Fruit fly (Drosophila melanogaster) whole organism, wandering third instar larva: ENCODE measurements around the gene CG31510.

Experiments
- Abd-B ChIP-seq: fragments of >200 bp; optimal IDR thresholded peaks from 2 replicates; lab custom pipeline; 2017; ENCODE audit warnings: missing biosample characterization, missing genetic modification characterization
- CG32264 ChIP-seq: fragments of 200-800 bp; sonication (Bioruptor generic); optimal IDR thresholded peaks from 2 replicates; lab custom pipeline; 2016; ENCODE audit warnings: missing biosample characterization, missing genetic modification characterization
- CG9705 ChIP-seq: fragments of 200-800 bp; sonication (Bioruptor generic); optimal IDR thresholded peaks from 2 replicates; lab custom pipeline; 2018; ENCODE audit warnings: missing biosample characterization, mild to moderate bottlenecking, missing genetic modification characterization
- CrebA ChIP-seq: fragments of 200-800 bp; sonication (Bioruptor generic); optimal IDR thresholded peaks from 2 replicates; lab custom pipeline; 2016; ENCODE audit warnings: missing biosample characterization, mild to moderate bottlenecking, missing genetic modification characterization, borderline replicate concordance
- Dfd ChIP-seq: fragments of >200 bp; optimal IDR thresholded peaks from 2 replicates; lab custom pipeline; 2017; ENCODE audit warnings: missing biosample characterization, missing genetic modification characterization
- Dif ChIP-seq: fragments of 200-275, 200-300 bp; sonication (Bioruptor generic); optimal IDR thresholded peaks from 2 replicates; lab custom pipeline; 2018; ENCODE audit warnings: missing biosample characterization, missing genetic modification characterization; ENCODE audit not compliant: partially characterized antibody
- GATAd ChIP-seq: sonication (Bioruptor generic); optimal IDR thresholded peaks from 2 replicates; lab custom pipeline; 2016; ENCODE audit warnings: missing biosample characterization, missing genetic modification characterization
- HLH106 ChIP-seq: fragments of 200-800 bp; optimal IDR thresholded peaks from 3 replicates; lab custom pipeline; 2019; ENCODE audit warnings: missing biosample characterization, mild to moderate bottlenecking, missing genetic modification characterization, moderate library complexity
- Hnf4 ChIP-seq: fragments of 200-800 bp; sonication (Bioruptor generic); optimal IDR thresholded peaks from 2 replicates; lab custom pipeline; 2016; ENCODE audit warnings: missing biosample characterization, mild to moderate bottlenecking, missing genetic modification characterization
- Hr78 ChIP-seq: fragments of >200 bp; optimal IDR thresholded peaks from 2 replicates; lab custom pipeline; 2017; ENCODE audit warnings: missing biosample characterization, missing genetic modification characterization
- Hr83 ChIP-seq: fragments of 200-300 bp; sonication (Bioruptor generic); optimal IDR thresholded peaks from 2 replicates; lab custom pipeline; 2016; ENCODE audit warnings: missing biosample characterization, mild to moderate bottlenecking, missing genetic modification characterization, moderate library complexity; ENCODE audit not compliant: poor library complexity, severe bottlenecking
- Mio ChIP-seq: sonication (Bioruptor generic); optimal IDR thresholded peaks from 2 replicates; lab custom pipeline; 2016; ENCODE audit warnings: missing biosample characterization, missing genetic modification characterization
- Myc ChIP-seq: fragments of >200 bp; optimal IDR thresholded peaks from 2 replicates; lab custom pipeline; 2017
- N ChIP-seq: fragments of >200 bp; optimal IDR thresholded peaks from 2 replicates; lab custom pipeline; 2018; ENCODE audit warnings: missing biosample characterization, missing external identifiers, missing genetic modification characterization
- OdsH ChIP-seq: fragments of 200-800 bp; sonication (Bioruptor generic); optimal IDR thresholded peaks from 2 replicates; lab custom pipeline; 2016; ENCODE audit warnings: missing biosample characterization, mild to moderate bottlenecking, missing genetic modification characterization
- Rel ChIP-seq, 2 experiments: fragments of 200-800 bp; sonication (Bioruptor generic) in 1 of 2; optimal IDR thresholded peaks; 2 replicates in 1 of 2; 3 replicates in 1 of 2; lab custom pipeline; 2016 to 2019; ENCODE audit warnings: mild to moderate bottlenecking in 2 of 2, missing biosample characterization in 2 of 2, missing genetic modification characterization in 2 of 2, moderate library complexity in 1 of 2
- Sp1 ChIP-seq: fragments of 200-800 bp; sonication (Bioruptor generic); optimal IDR thresholded peaks from 3 replicates; lab custom pipeline; 2019; ENCODE audit warnings: missing biosample characterization, mild to moderate bottlenecking, missing genetic modification characterization, moderate library complexity
- Vsx2 ChIP-seq: fragments of 200-300, 225-300 bp; sonication (Bioruptor generic); optimal IDR thresholded peaks from 2 replicates; lab custom pipeline; 2018; ENCODE audit warnings: missing biosample characterization, missing genetic modification characterization; ENCODE audit not compliant: partially characterized antibody
- br ChIP-seq: fragments of 200-800 bp; sonication (Bioruptor generic); optimal IDR thresholded peaks from 2 replicates; lab custom pipeline; 2016; ENCODE audit warnings: missing biosample characterization, missing genetic modification characterization
- brk ChIP-seq: fragments of 200-800 bp; sonication (Bioruptor generic); optimal IDR thresholded peaks from 2 replicates; lab custom pipeline; 2016; ENCODE audit warnings: missing biosample characterization, mild to moderate bottlenecking, missing genetic modification characterization
- dl ChIP-seq, 2 experiments: fragments of 175-275, 200-275 bp in 1 of 2; fragments of 200-275 bp in 1 of 2; sonication (Bioruptor generic); optimal IDR thresholded peaks; lab custom pipeline; 2018; ENCODE audit warnings: mild to moderate bottlenecking in 2 of 2, missing biosample characterization in 2 of 2, missing genetic modification characterization in 2 of 2, moderate library complexity in 2 of 2; ENCODE audit not compliant: partially characterized antibody in 2 of 2, insufficient read depth in 1 of 2
- dsf ChIP-seq: sonication (Bioruptor generic); optimal IDR thresholded peaks from 2 replicates; lab custom pipeline; 2016; ENCODE audit warnings: missing biosample characterization, missing genetic modification characterization, borderline replicate concordance
- ey ChIP-seq: fragments of 200-800 bp; sonication (Bioruptor generic); optimal IDR thresholded peaks from 2 replicates; lab custom pipeline; 2016; ENCODE audit warnings: missing biosample characterization, missing genetic modification characterization
- fru ChIP-seq: fragments of 200-800 bp; sonication (Bioruptor generic); optimal IDR thresholded peaks from 3 replicates; lab custom pipeline; 2016; ENCODE audit warnings: missing biosample characterization, mild to moderate bottlenecking, missing genetic modification characterization
- h ChIP-seq: fragments of 200-800 bp; sonication (Bioruptor generic); optimal IDR thresholded peaks from 3 replicates; lab custom pipeline; 2016; ENCODE audit warnings: missing biosample characterization, mild to moderate bottlenecking, missing genetic modification characterization
- jim ChIP-seq: fragments of 175-275, 200-325 bp; sonication (Bioruptor generic); optimal IDR thresholded peaks from 2 replicates; lab custom pipeline; 2016; ENCODE audit warnings: missing biosample characterization, mild to moderate bottlenecking, missing genetic modification characterization
- lola ChIP-seq: fragments of >200 bp; optimal IDR thresholded peaks from 2 replicates; lab custom pipeline; 2017; ENCODE audit warnings: missing biosample characterization, missing genetic modification characterization
- psq ChIP-seq: fragments of 200-800 bp; sonication (Bioruptor generic); optimal IDR thresholded peaks from 3 replicates; lab custom pipeline; 2017; ENCODE audit warnings: missing biosample characterization, mild to moderate bottlenecking, missing genetic modification characterization, moderate library complexity
- rgr ChIP-seq: fragments of 200-800 bp; sonication (Bioruptor generic); optimal IDR thresholded peaks from 3 replicates; lab custom pipeline; 2016; ENCODE audit warnings: missing biosample characterization, mild to moderate bottlenecking, missing genetic modification characterization
- sage ChIP-seq: fragments of 200-800 bp; sonication (Bioruptor generic); optimal IDR thresholded peaks from 2 replicates; lab custom pipeline; 2016; ENCODE audit warnings: missing biosample characterization, mild to moderate bottlenecking, missing genetic modification characterization
- sv ChIP-seq: fragments of 200-800 bp; sonication (Bioruptor generic); optimal IDR thresholded peaks from 3 replicates; lab custom pipeline; 2016; ENCODE audit warnings: missing biosample characterization, missing genetic modification characterization
- tai ChIP-seq: sonication (Bioruptor generic); optimal IDR thresholded peaks from 2 replicates; lab custom pipeline; 2016; ENCODE audit warnings: missing biosample characterization, missing genetic modification characterization
- usp ChIP-seq: fragments of >200 bp; optimal IDR thresholded peaks from 2 replicates; lab custom pipeline; 2017; ENCODE audit warnings: missing biosample characterization, missing genetic modification characterization
- woc ChIP-seq: sonication (Bioruptor generic); optimal IDR thresholded peaks from 2 replicates; lab custom pipeline; 2016; ENCODE audit warnings: missing biosample characterization, mild to moderate bottlenecking, missing genetic modification characterization

Gene CG31510

DNA sequence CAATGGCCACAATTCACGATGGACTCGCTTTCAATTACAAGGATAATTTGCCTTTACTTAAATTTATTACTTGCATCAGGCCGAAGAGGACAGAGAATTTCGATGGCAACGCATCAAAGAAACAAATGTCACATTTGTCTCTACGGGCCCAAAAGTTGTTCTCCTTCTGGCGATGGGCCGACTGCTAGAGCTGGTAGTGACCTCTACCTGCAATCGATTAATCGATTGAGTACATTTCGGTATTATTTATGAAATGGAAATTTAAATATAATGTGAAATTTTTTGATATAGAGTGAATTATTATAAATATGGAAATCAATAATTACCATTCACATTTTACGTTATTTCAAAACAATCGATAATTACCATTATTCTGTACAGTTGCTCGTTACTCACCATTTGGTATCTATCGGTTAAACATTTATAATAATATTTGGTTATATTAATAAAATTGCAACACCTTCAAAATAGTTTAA lies at the start of gene CG31510, which contains the start of gene TTLL5:
Gene CG31510, minus strand, starts transcription at position 185 of the 476 bp plus-strand sequence.
Gene TTLL5, minus strand, starts transcription at position 185 of the 476 bp plus-strand sequence.
- TF ChIP-seq Abd-B (no peak), tai (peak; percentile 5), HLH106 (no peak), sage (no peak), br (no peak), h (no peak), lola (GFP tag; lab: Kevin White, UChicago) (peak; percentile 30), CG9705 (no peak), Mio (GFP tag; lab: Kevin White, UChicago) (no peak), sv (GFP tag; lab: Kevin White, UChicago) (no peak), psq (GFP tag; lab: Kevin White, UChicago) (no peak), woc (peak; percentile 42), jim (GFP tag; lab: Kevin White, UChicago) (no peak), Hnf4 (GFP tag; lab: Kevin White, UChicago) (peak; percentile 31), Hr78 (no peak), dl (GFP tag; optimal IDR thresholded peaks at IDR 0.05; lab: Kevin White, UChicago; ENCODE audit: insufficient read depth in 1 of 2, partially characterized antibody in 2 of 2) (no peak), brk (GFP tag; lab: Kevin White, UChicago) (no peak), Myc (peak; percentile 25), ey (GFP tag; lab: Kevin White, UChicago) (no peak), fru (GFP tag; lab: Kevin White, UChicago) (no peak), Rel (GFP tag; optimal IDR thresholded peaks at IDR 0.05; lab: Kevin White, UChicago) (no peak), Rel (tag; optimal IDR thresholded peaks at IDR 0.05; lab: Kevin White, UChicago) (no peak), dsf (GFP tag; lab: Kevin White, UChicago) (no peak), Vsx2 (no peak), Hr83 (GFP tag; lab: Kevin White, UChicago) (no peak), N (GFP tag; lab: Kevin White, UChicago) (no peak), Dif (GFP tag; lab: Kevin White, UChicago) (no peak), Sp1 (GFP tag; lab: Kevin White, UChicago) (no peak), GATAd (GFP tag; lab: Kevin White, UChicago) (no peak)

DNA sequence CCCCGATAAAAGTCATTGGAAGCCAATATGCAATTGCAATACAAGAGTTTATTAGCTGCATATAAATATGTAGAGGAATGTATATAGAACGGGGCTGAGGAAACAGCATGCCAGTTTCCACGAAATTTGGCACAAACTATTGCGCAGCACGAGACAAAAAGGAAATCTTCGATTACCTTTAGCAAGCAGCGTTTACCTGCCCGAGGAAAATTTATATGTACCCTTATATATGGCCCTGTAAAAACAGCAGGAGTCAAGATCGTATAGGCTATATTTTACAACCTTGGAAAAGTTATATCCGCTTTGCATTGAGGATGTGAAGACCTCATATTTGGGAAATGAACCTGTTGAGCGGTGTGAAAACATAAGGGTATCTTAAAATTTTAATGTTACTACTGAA lies 49.6 kb upstream of the CG31510 start:
- TF ChIP-seq usp (GFP tag; lab: Kevin White, UChicago) (no peak), Dfd (GFP tag; lab: Kevin White, UChicago) (no peak), Abd-B (no peak), Sp1 (GFP tag; lab: Kevin White, UChicago) (no peak), sv (GFP tag; lab: Kevin White, UChicago) (no peak), Mio (GFP tag; lab: Kevin White, UChicago) (no peak), woc (no peak), HLH106 (no peak), CG32264 (no peak), lola (GFP tag; lab: Kevin White, UChicago) (no peak)

- peak; percentile 4 for TF ChIP-seq fru (GFP tag; lab: Kevin White, UChicago)
- TF ChIP-seq jim (GFP tag; lab: Kevin White, UChicago) = no peak
- TF ChIP-seq HLH106 = no peak
- no peak for TF ChIP-seq CrebA
- TF ChIP-seq OdsH (GFP tag; lab: Kevin White, UChicago) = no peak
- peak; percentile 36 for TF ChIP-seq Dfd (GFP tag; lab: Kevin White, UChicago)
- TF ChIP-seq Vsx2 = no peak
- no peak for TF ChIP-seq GATAd (GFP tag; lab: Kevin White, UChicago)
- no peak for TF ChIP-seq rgr
- peak; percentile 4 for TF ChIP-seq sv (GFP tag; lab: Kevin White, UChicago)
- TF ChIP-seq Sp1 (GFP tag; lab: Kevin White, UChicago) = no peak
Observed at dm6 chr3R:25168259-25168972, 45.7 kb upstream of the CG31510 start.
